Fruit fly (Drosophila melanogaster): ENCODE measurements around the gene CG33111.

CG33111 gene

DNA sequence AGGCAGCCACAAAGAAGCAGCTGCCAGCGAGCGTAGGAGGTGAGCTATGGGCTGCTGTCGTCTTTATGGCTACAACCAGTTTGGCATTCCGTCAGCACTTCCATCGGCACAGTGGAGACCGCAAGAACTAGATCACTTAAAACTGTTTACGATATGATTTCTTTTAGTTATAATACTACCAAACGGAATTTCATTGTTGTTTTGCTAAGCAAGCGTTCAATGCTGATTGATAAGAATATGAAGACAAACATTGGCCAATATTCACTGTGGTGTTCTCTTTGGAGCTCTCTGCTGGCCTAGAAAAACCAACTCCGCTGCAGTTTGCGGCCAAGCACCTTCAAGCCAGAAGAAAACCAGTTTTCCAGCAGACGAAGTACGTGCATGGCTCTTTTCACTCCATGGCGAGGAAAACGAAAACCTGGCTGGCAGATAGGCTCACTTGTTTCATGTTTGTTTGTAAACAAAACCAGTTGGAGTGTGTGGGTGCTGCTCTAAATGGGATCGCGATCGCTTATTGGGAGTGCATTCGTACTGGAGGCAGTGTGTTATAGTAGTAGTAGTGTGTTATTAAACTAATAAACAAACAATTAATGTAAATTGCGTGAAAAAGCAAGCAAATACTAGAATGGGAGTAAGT is 1.4 kb downstream of the CG33111 start:
- TF ChIP-seq pan (optimal IDR thresholded peaks at IDR 0.05) (no peak), foxo (GFP tag; optimal IDR thresholded peaks at IDR 0.05) (no peak), brk (GFP tag; optimal IDR thresholded peaks at IDR 0.05) (no peak), sv (GFP tag; optimal IDR thresholded peaks at IDR 0.05) (no peak), br (GFP tag; optimal IDR thresholded peaks at IDR 0.05) (no peak), psq (GFP tag; optimal IDR thresholded peaks at IDR 0.05) (no peak), fru (GFP tag; optimal IDR thresholded peaks at IDR 0.05) (no peak), CG9705 (GFP tag; optimal IDR thresholded peaks at IDR 0.05) (no peak), Hr78 (GFP tag; optimal IDR thresholded peaks at IDR 0.05) (no peak), Jra (GFP tag; optimal IDR thresholded peaks at IDR 0.05) (no peak), CG32264 (GFP tag; optimal IDR thresholded peaks at IDR 0.05) (no peak), Sp1 (GFP tag; optimal IDR thresholded peaks at IDR 0.05) (no peak)

dm6 chr3R:23803668-23804067 is 15.4 kb downstream of the CG33111 start, which contains the start of gene CG34355:
TSS of gene CG34355 (plus strand) at chr3R:23803859.
- TF ChIP-seq brk (GFP tag; optimal IDR thresholded peaks at IDR 0.05) (no peak), CG9705 (GFP tag; optimal IDR thresholded peaks at IDR 0.05) (peak; percentile 21), ey (GFP tag; optimal IDR thresholded peaks at IDR 0.05) (no peak), tai (GFP tag; optimal IDR thresholded peaks at IDR 0.05) (no peak)

DNA sequence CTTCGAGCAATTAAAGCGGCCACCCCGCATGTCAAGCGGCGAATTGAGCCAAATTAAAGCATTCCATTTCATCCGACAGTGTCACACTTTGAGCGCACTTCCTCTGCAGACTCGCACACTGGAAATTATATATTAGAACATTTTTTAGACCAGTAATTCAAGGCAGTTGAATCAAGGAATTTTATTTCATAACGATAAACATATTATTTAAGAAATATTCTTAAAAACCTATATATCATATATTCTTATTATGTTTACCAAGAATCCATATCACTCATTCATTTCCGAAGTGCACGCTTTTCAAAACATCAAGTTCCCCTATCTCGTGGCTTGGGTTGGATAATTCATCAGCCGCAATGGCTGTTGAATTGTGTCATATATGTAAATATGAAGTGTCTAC is 27.5 kb downstream of the CG33111 start:
- peak; percentile 24 for TF ChIP-seq OdsH (GFP tag; optimal IDR thresholded peaks at IDR 0.05)
- peak; percentile 24 for TF ChIP-seq psq (GFP tag; optimal IDR thresholded peaks at IDR 0.05)
- TF ChIP-seq CG9705 (GFP tag; optimal IDR thresholded peaks at IDR 0.05), result no peak
- no peak for TF ChIP-seq N (GFP tag; optimal IDR thresholded peaks at IDR 0.05)
- TF ChIP-seq ey (GFP tag; optimal IDR thresholded peaks at IDR 0.05), result no peak

DNA sequence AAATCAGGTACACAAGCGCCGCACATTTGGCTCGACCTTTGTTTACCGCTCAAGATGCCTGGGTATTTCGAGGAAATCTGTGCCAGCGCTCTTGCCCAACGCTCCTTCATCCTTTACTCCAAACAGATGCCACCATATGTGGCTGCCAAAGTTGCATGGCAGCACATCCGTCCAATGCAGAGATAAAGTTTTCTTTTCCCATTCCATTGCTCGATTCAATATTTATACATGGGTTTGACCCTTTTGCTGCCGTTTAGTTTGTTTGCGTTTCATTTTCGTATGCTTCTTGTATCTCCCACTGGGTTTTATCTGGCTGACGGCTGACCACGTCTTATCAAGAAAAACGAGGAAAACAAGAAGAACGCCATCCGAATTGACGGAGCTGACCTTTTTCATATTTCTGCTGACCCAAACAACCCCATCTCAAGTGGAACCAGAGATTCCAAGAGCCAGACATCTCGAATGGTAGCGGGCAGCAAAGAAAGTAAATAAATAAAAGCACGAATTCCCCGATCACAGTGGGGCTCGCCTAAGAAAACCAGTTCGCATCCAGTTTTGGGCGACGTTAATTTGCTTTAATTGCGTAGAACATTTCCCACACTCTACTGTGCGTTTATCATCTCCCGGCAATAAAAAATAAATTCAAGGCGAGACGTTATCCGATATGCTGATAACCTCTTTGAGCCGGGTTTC is 28.4 kb downstream of the CG33111 start:
- TF ChIP-seq h (GFP tag; optimal IDR thresholded peaks at IDR 0.05), result peak; percentile 9
- no peak for TF ChIP-seq Rel (GFP tag; optimal IDR thresholded peaks at IDR 0.05)
- TF ChIP-seq Rel (tag; optimal IDR thresholded peaks at IDR 0.05), result peak; percentile 87
- no peak for TF ChIP-seq usp (GFP tag; optimal IDR thresholded peaks at IDR 0.05)

dm6 chr3R:23789584-23789983 is 29.5 kb downstream of the CG33111 start:
- TF ChIP-seq Rel (GFP tag; optimal IDR thresholded peaks at IDR 0.05) (no peak), Rel (tag; optimal IDR thresholded peaks at IDR 0.05) (peak; percentile 52), Dfd (GFP tag; optimal IDR thresholded peaks at IDR 0.05) (no peak), psq (GFP tag; optimal IDR thresholded peaks at IDR 0.05) (no peak)

- TF ChIP-seq usp (GFP tag; optimal IDR thresholded peaks at IDR 0.05), result no peak
- TF ChIP-seq CG9705 (GFP tag; optimal IDR thresholded peaks at IDR 0.05), result no peak
- TF ChIP-seq fru (GFP tag; optimal IDR thresholded peaks at IDR 0.05), result peak; percentile 51
- TF ChIP-seq HLH106 (tag; optimal IDR thresholded peaks at IDR 0.05), result peak; percentile 69
- TF ChIP-seq rgr (GFP tag; optimal IDR thresholded peaks at IDR 0.05), result peak; percentile 62
- TF ChIP-seq br (GFP tag; optimal IDR thresholded peaks at IDR 0.05), result peak; percentile 60
- TF ChIP-seq GATAd (GFP tag; optimal IDR thresholded peaks at IDR 0.05), result no peak
- no peak for TF ChIP-seq CrebA (GFP tag; optimal IDR thresholded peaks at IDR 0.05; ENCODE audit: borderline replicate concordance)
- peak; percentile 61 for TF ChIP-seq woc (GFP tag; optimal IDR thresholded peaks at IDR 0.05)
- no peak for TF ChIP-seq Myc (optimal IDR thresholded peaks at IDR 0.05)
- TF ChIP-seq foxo (GFP tag; optimal IDR thresholded peaks at IDR 0.05), result peak in 1 of 2 experiments; percentile 61
- TF ChIP-seq brk (GFP tag; optimal IDR thresholded peaks at IDR 0.05), result no peak
- TF ChIP-seq Hr83 (GFP tag; optimal IDR thresholded peaks at IDR 0.05; ENCODE audit: poor library complexity, severe bottlenecking), result no peak
- no peak for TF ChIP-seq pan (optimal IDR thresholded peaks at IDR 0.05)
- no peak for TF ChIP-seq Abd-B (GFP tag; optimal IDR thresholded peaks at IDR 0.05)
- no peak for TF ChIP-seq Dfd (GFP tag; optimal IDR thresholded peaks at IDR 0.05)
- TF ChIP-seq OdsH (GFP tag; optimal IDR thresholded peaks at IDR 0.05), result peak; percentile 39
- TF ChIP-seq tai (GFP tag; optimal IDR thresholded peaks at IDR 0.05), result no peak
- no peak for TF ChIP-seq sage (GFP tag; optimal IDR thresholded peaks at IDR 0.05)
- no peak for TF ChIP-seq Dif (GFP tag; optimal IDR thresholded peaks at IDR 0.05; ENCODE audit: partially characterized antibody)
- TF ChIP-seq dl (GFP tag; optimal IDR thresholded peaks at IDR 0.05; ENCODE audit: insufficient read depth in 1 of 2, partially characterized antibody in 2 of 2), result no peak
- TF ChIP-seq ey (GFP tag; optimal IDR thresholded peaks at IDR 0.05), result peak; percentile 61
- TF ChIP-seq Jra (GFP tag; optimal IDR thresholded peaks at IDR 0.05), result no peak
- peak; percentile 38 for TF ChIP-seq dmrt93B (GFP tag; optimal IDR thresholded peaks at IDR 0.05)
- no peak for TF ChIP-seq lola (GFP tag; optimal IDR thresholded peaks at IDR 0.05)
- TF ChIP-seq Sp1 (GFP tag; optimal IDR thresholded peaks at IDR 0.05), result peak; percentile 65
- no peak for TF ChIP-seq sv (GFP tag; optimal IDR thresholded peaks at IDR 0.05)
- TF ChIP-seq h (GFP tag; optimal IDR thresholded peaks at IDR 0.05), result peak; percentile 49
- TF ChIP-seq CG32264 (GFP tag; optimal IDR thresholded peaks at IDR 0.05), result no peak
- TF ChIP-seq Hnf4 (GFP tag; optimal IDR thresholded peaks at IDR 0.05), result peak; percentile 11
Measured at dm6 chr3R:23788406-23789021, 30.5 kb downstream of the CG33111 start.

Measured in whole organism, wandering third instar larva.